Fruit fly (Drosophila melanogaster) whole organism, wandering third instar larva: ENCODE measurements around the gene Arl1.

Source experiments
- CG9705 ChIP-seq: fragments of 200-800 bp; sonication (Bioruptor generic); optimal IDR thresholded peaks from 2 replicates; lab custom pipeline; 2018; ENCODE audit warnings: missing biosample characterization, mild to moderate bottlenecking, missing genetic modification characterization
- CrebA ChIP-seq: fragments of 200-800 bp; sonication (Bioruptor generic); optimal IDR thresholded peaks from 2 replicates; lab custom pipeline; 2016; ENCODE audit warnings: missing biosample characterization, mild to moderate bottlenecking, missing genetic modification characterization, borderline replicate concordance
- Dif ChIP-seq: fragments of 200-275, 200-300 bp; sonication (Bioruptor generic); optimal IDR thresholded peaks from 2 replicates; lab custom pipeline; 2018; ENCODE audit warnings: missing biosample characterization, missing genetic modification characterization; ENCODE audit not compliant: partially characterized antibody
- Hnf4 ChIP-seq: fragments of 200-800 bp; sonication (Bioruptor generic); optimal IDR thresholded peaks from 2 replicates; lab custom pipeline; 2016; ENCODE audit warnings: missing biosample characterization, mild to moderate bottlenecking, missing genetic modification characterization
- N ChIP-seq: fragments of >200 bp; optimal IDR thresholded peaks from 2 replicates; lab custom pipeline; 2018; ENCODE audit warnings: missing biosample characterization, missing external identifiers, missing genetic modification characterization
- OdsH ChIP-seq: fragments of 200-800 bp; sonication (Bioruptor generic); optimal IDR thresholded peaks from 2 replicates; lab custom pipeline; 2016; ENCODE audit warnings: missing biosample characterization, mild to moderate bottlenecking, missing genetic modification characterization
- ey ChIP-seq: fragments of 200-800 bp; sonication (Bioruptor generic); optimal IDR thresholded peaks from 2 replicates; lab custom pipeline; 2016; ENCODE audit warnings: missing biosample characterization, missing genetic modification characterization
- h ChIP-seq: fragments of 200-800 bp; sonication (Bioruptor generic); optimal IDR thresholded peaks from 3 replicates; lab custom pipeline; 2016; ENCODE audit warnings: missing biosample characterization, mild to moderate bottlenecking, missing genetic modification characterization
- pan ChIP-seq: fragments of >200 bp; optimal IDR thresholded peaks from 2 replicates; lab custom pipeline; 2017
- psq ChIP-seq: fragments of 200-800 bp; sonication (Bioruptor generic); optimal IDR thresholded peaks from 3 replicates; lab custom pipeline; 2017; ENCODE audit warnings: missing biosample characterization, mild to moderate bottlenecking, missing genetic modification characterization, moderate library complexity
- usp ChIP-seq: fragments of >200 bp; optimal IDR thresholded peaks from 2 replicates; lab custom pipeline; 2017; ENCODE audit warnings: missing biosample characterization, missing genetic modification characterization

dm6 chr3L:16018721-16019120 is 35.8 kb downstream of the Arl1 start:
- no peak for TF ChIP-seq usp (GFP tag; lab: Kevin White, UChicago)
- no peak for TF ChIP-seq N (GFP tag; lab: Kevin White, UChicago)
- TF ChIP-seq CrebA (GFP tag; lab: Kevin White, UChicago) = no peak
- no peak for TF ChIP-seq ey (GFP tag; lab: Kevin White, UChicago)
- no peak for TF ChIP-seq Dif
- no peak for TF ChIP-seq pan (lab: Kevin White, UChicago)
- TF ChIP-seq OdsH (GFP tag; lab: Kevin White, UChicago) = no peak
- no peak for TF ChIP-seq psq (GFP tag; lab: Kevin White, UChicago)
- no peak for TF ChIP-seq Hnf4 (GFP tag; lab: Kevin White, UChicago)
- TF ChIP-seq CG9705 (GFP tag; lab: Kevin White, UChicago) = no peak
- TF ChIP-seq h (GFP tag; lab: Kevin White, UChicago) = no peak
